Worm (Caenorhabditis elegans) whole organism, midembryonic: ENCODE data around the gene mdt-8.
"Not testable (repeated sequence)": the region's sequence is repeated elsewhere in the genome, so short reads cannot be mapped to it uniquely, and the experiment has no call there.

Source experiments
- T22C8.4 ChIP-seq: fragments of 200-800 bp; sonication (Bioruptor generic); IDR thresholded peaks from 2 replicates; pipeline ENCODE4 v1.3.6; 2022; ENCODE audit warnings: missing genetic modification characterization, missing compliant biosample characterization
- cog-1 ChIP-seq: sonication (generic microtip); optimal IDR thresholded peaks from 2 replicates; lab custom pipeline; 2016; ENCODE audit warnings: missing genetic modification characterization, missing compliant biosample characterization
- flt-1 ChIP-seq: fragments of 200-800 bp; sonication (Bioruptor generic); IDR thresholded peaks from 2 replicates; pipeline ENCODE4 v1.3.6; 2022; ENCODE audit warnings: missing genetic modification characterization, missing compliant biosample characterization
- klf-2 ChIP-seq: fragments of 200-800 bp; sonication (Bioruptor generic); conservative IDR thresholded peaks from 2 replicates; pipeline ENCODE4 v1.3.6; 2022; ENCODE audit warnings: missing genetic modification reagents, missing genetic modification characterization, missing compliant biosample characterization
- med-1 ChIP-seq: sonication (generic microtip); optimal IDR thresholded peaks from 2 replicates; lab custom pipeline; 2017; ENCODE audit warnings: missing genetic modification characterization, mild to moderate bottlenecking, missing compliant biosample characterization, antibody characterized with exemption, missing genetic modification reagents; ENCODE audit not compliant: insufficient read depth
- ref-1 ChIP-seq: fragments of 200-800 bp; sonication (Bioruptor generic); conservative IDR thresholded peaks from 2 replicates; pipeline ENCODE4 v1.3.6; 2022; ENCODE audit warnings: missing genetic modification reagents, missing genetic modification characterization, missing compliant biosample characterization
- tab-1 ChIP-seq: fragments of 200-800 bp; sonication (Bioruptor generic); IDR thresholded peaks from 2 replicates; pipeline ENCODE4 v1.3.6; 2022; ENCODE audit warnings: missing genetic modification characterization, missing compliant biosample characterization
- ztf-23 ChIP-seq: fragments of 200-800 bp; sonication (Bioruptor generic); IDR thresholded peaks from 2 replicates; pipeline ENCODE4 v1.3.6; 2022; ENCODE audit warnings: missing genetic modification reagents, missing genetic modification characterization, missing compliant biosample characterization
- ztf-29 ChIP-seq: fragments of 200-800 bp; sonication (Bioruptor generic); IDR thresholded peaks from 2 replicates; pipeline ENCODE4 v1.3.6; 2022; ENCODE audit warnings: missing genetic modification reagents, missing genetic modification characterization, missing compliant biosample characterization

Gene mdt-8

DNA sequence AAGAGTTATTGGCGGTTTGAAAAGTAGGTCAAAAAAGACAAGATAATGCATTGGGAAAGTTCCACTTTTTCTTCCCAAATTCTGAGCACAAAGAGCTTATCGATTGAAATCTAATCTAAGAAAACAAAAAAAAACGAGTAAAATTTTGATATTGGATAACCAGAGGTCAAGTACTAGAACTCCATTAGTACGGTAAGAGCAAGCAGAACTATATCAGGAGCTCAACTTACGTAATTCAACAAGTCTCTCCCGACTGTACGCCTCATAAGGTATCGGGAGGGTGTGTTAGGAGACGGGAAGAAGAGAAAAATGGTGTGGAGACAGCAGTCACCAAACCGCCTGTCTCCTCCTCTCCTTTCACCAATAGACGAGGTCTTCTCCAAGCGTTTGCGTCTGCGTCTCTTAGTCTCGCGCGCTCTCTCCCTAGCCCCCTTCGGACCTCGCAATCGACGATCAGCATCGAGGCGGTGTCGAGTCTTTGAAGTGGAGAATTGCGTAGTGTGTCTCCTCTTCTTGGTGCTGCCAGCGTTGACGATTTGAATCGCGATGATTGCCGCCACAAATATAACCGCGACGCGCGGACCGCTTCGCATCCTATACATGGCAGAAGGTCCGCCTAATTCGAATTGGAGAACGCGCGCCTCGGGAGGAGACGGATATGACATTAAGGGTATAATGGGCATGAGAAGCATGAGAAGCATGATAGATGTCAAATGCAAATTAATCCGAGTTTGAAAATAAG is 33.5 kb upstream of the mdt-8 start, which contains the start of gene F54D5.5:
Gene F54D5.5 (minus strand): TSS at position 51 of the 742 bp plus-strand sequence.
- TF ChIP-seq ref-1 (GFP tag; lab: Robert Waterston, UW): no peak
- TF ChIP-seq T22C8.4 (GFP tag; lab: Robert Waterston, UW): no peak
- no peak for TF ChIP-seq med-1
- TF ChIP-seq flt-1 (GFP tag; lab: Robert Waterston, UW): peak; percentile 72; the same call in 1 of the 2 replicates
- TF ChIP-seq klf-2 (GFP tag; lab: Robert Waterston, UW): no peak
- peak; percentile 47; the same call in 1 of the 2 replicates for TF ChIP-seq ztf-23 (GFP tag; lab: Robert Waterston, UW)
- TF ChIP-seq ztf-29 (GFP tag; lab: Robert Waterston, UW): no peak
- TF ChIP-seq cog-1: peak; percentile 70
- TF ChIP-seq tab-1 (GFP tag; lab: Robert Waterston, UW): 0 out of 2 replicates have a peak, but pooled peaks have one; percentile 65

DNA sequence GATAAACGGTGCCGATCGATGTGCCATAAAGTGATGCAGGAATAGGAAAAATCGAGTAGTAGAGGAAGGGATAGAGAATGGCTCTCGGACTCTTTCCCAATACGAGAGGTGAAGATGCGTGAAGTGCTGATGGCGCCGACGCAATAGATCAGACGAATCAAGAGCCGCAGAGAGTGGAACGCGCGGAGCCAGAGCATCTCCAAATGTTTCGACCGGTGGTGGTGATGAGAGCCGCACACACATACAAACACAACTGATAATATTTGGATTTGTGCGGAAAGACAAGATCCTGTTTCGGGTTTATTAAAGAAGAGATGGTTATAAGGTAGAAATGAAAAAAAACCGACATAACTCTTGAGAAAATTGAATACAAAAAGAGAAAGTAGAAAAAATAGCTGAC is 30.5 kb upstream of the mdt-8 start, which contains the start of gene F54D5.15:
Gene F54D5.15 (minus strand): TSS at position 101 of the 400 bp plus-strand sequence.
- TF ChIP-seq flt-1 (GFP tag; lab: Robert Waterston, UW): no peak
- TF ChIP-seq ztf-23 (GFP tag; lab: Robert Waterston, UW): no peak
- no peak for TF ChIP-seq ztf-29 (GFP tag; lab: Robert Waterston, UW)
- no peak for TF ChIP-seq T22C8.4 (GFP tag; lab: Robert Waterston, UW)
- TF ChIP-seq klf-2 (GFP tag; lab: Robert Waterston, UW): no peak
- TF ChIP-seq med-1: no peak
- no peak for TF ChIP-seq ref-1 (GFP tag; lab: Robert Waterston, UW)

DNA sequence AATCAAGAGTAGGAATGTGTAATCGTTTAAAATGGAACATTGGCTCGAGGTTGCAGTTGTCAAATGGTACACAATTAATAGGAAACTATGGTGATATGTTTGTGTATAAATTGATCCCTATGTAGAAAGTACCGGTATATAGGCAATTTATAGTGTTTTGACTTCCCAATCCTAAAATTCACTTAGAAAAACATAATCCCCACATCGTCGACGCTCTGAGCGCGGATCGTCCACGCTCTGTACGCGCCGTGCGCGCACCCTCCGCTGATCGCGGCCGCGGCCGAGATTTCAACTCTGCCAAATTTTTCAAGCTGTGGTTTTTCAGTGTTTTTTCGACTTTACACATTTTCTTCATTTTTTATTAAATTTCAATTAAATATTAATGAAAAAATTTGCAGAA is 22.7 kb upstream of the mdt-8 start, which contains the start of gene F54D5.17:
Gene F54D5.17 (plus strand): TSS at position 301 of the 400 bp plus-strand sequence.
- TF ChIP-seq klf-2 (GFP tag; lab: Robert Waterston, UW) (no peak), flt-1 (GFP tag; lab: Robert Waterston, UW) (no peak), T22C8.4 (GFP tag; lab: Robert Waterston, UW) (no peak), ztf-29 (GFP tag; lab: Robert Waterston, UW) (no peak), ztf-23 (GFP tag; lab: Robert Waterston, UW) (no peak), tab-1 (GFP tag; lab: Robert Waterston, UW) (no peak), ref-1 (GFP tag; lab: Robert Waterston, UW) (no peak), cog-1 (no peak)

DNA sequence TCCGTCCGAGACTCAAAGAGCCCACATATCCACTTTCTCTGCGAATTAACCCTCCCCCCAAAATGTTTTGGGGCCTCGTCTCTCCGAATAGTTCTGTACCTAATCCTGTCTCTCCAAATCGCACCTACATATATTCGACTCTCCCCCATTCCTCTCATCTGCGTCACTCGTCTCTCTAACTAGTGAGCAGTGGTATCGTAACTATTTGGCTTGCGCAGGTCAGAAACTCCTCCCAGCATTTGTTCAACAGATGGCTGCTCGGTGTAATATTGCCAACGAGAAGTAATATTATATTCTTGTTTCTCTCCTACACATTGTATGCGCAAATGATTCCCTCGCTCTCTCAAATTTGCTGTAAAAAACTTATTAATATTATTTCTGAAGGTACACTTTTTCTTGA is 22.0 kb upstream of the mdt-8 start, which contains the start of gene F54D5.24:
Gene F54D5.24 (plus strand): TSS at position 316 of the 400 bp plus-strand sequence.
- TF ChIP-seq tab-1 (GFP tag; lab: Robert Waterston, UW): no peak
- TF ChIP-seq ztf-29 (GFP tag; lab: Robert Waterston, UW): peak; percentile 25; the same call in 1 of the 2 replicates
- TF ChIP-seq T22C8.4 (GFP tag; lab: Robert Waterston, UW): no peak

DNA sequence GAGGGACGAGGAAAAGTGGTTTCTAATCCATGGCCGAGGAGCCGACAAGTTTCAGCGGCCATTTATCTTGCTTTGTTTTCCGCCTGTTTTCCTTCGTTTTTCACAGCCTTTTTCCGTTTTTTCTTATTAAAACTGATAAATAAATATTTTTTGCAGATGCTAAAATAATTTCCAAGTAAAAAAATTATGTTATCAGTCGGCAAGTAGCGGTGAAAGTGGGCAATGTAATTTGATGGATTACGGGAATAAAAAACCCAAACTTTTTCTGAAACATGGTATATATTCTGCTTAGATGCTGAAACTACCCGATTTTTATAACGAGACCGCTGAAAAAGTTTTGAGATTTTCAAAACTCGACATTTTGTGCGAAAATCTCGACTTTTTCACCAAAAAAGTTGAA is 18.4 kb upstream of the mdt-8 start, which contains the start of gene dhgd-1:
Gene dhgd-1 (minus strand): TSS at position 101 of the 400 bp plus-strand sequence.
- TF ChIP-seq med-1; flt-1 (GFP tag; lab: Robert Waterston, UW); ztf-29 (GFP tag; lab: Robert Waterston, UW): not testable (repeated sequence)

DNA sequence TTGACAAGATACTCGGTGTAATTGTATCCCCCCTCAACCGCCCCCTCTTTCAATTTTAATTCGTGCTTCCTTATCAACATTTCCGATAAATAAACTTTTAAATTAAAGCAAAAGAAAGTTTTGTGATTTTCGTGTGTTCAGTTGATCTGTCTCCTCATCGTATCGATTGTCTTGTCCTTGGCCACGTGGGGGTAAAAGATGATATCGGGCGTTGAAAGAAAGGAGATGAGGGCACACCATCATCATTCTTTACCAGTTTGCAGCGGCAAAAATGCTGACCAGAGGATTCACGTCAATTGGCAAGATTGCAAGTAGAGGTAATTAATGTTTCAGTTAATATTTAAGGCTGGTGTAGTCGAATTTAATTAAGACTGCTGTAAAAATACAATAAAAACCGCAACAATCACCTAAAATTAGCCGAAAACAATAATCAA is 13.7 kb upstream of the mdt-8 start, which contains the start of gene F54D5.7:
Gene F54D5.7 (plus strand): TSS at position 264 of the 434 bp plus-strand sequence.
- TF ChIP-seq cog-1: no peak
- no peak for TF ChIP-seq klf-2 (GFP tag; lab: Robert Waterston, UW)
- TF ChIP-seq flt-1 (GFP tag; lab: Robert Waterston, UW): 0 out of 2 replicates have a peak, but pooled peaks have one; percentile 13
- no peak for TF ChIP-seq ztf-29 (GFP tag; lab: Robert Waterston, UW)
- TF ChIP-seq ztf-23 (GFP tag; lab: Robert Waterston, UW): no peak

DNA sequence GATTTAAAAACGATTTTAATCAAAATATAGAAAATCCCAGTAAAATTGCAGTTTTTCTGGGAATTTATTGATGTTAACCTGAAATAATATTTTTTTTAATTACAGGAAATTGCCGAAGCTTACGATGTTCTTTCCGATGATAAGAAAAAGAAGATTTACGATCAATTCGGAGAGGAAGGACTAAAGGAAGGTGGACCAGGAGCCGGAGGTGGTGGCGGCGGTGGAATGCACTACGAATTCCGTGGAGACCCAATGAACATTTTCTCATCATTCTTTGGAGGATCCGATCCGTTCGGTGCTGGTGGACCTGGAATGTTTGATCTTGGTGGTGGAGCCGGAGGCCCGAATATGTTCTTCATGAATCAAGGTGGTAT is 12.3 kb upstream of the mdt-8 start:
- no peak for TF ChIP-seq klf-2 (GFP tag; lab: Robert Waterston, UW)
- no peak for TF ChIP-seq med-1
- no peak for TF ChIP-seq tab-1 (GFP tag; lab: Robert Waterston, UW)
- TF ChIP-seq flt-1 (GFP tag; lab: Robert Waterston, UW): no peak
- no peak for TF ChIP-seq ref-1 (GFP tag; lab: Robert Waterston, UW)
- TF ChIP-seq ztf-29 (GFP tag; lab: Robert Waterston, UW): no peak
- no peak for TF ChIP-seq ztf-23 (GFP tag; lab: Robert Waterston, UW)
- TF ChIP-seq T22C8.4 (GFP tag; lab: Robert Waterston, UW): no peak
- TF ChIP-seq cog-1: no peak

DNA sequence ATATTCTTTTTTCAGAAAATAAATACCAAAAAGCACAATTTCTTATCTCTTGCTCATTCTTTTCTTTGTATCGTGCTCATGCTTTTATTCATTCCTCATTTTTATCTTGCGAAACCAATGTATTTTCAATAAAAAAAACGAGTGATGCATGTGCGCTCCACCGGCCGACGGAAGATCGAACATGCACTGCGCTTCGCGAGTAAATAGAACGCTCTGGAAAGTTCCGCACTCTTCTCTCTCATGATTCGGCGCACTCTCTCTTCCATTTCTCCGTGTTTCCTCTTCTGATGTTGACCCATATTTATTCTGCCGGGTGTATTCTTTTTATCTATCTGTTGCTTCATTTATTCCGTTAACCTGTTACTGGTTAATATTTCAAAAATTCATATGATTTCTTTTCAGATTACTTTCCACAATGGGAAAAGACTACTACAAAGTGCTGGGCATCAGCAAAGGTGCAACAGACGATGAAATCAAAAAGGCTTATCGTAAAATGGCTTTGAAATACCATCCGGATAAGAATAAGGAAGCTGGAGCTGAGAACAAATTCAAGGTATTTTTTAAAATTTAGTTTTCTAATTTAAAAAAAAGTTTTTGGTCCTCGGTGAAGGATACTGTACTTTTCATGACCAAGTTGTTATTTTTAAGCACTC is 11.8 kb upstream of the mdt-8 start, which contains the start of gene dnj-13:
Gene dnj-13 (plus strand): TSS at position 403 of the 653 bp plus-strand sequence.
- TF ChIP-seq tab-1 (GFP tag; lab: Robert Waterston, UW) (peak; percentile 49; the same call in 1 of the 2 replicates), flt-1 (GFP tag; lab: Robert Waterston, UW) (peak; percentile 87), T22C8.4 (GFP tag; lab: Robert Waterston, UW) (peak; percentile 49; the same call in 1 of the 2 replicates), klf-2 (GFP tag; lab: Robert Waterston, UW) (no peak), ztf-23 (GFP tag; lab: Robert Waterston, UW) (peak; percentile 76), med-1 (no peak), cog-1 (peak; percentile 88)

DNA sequence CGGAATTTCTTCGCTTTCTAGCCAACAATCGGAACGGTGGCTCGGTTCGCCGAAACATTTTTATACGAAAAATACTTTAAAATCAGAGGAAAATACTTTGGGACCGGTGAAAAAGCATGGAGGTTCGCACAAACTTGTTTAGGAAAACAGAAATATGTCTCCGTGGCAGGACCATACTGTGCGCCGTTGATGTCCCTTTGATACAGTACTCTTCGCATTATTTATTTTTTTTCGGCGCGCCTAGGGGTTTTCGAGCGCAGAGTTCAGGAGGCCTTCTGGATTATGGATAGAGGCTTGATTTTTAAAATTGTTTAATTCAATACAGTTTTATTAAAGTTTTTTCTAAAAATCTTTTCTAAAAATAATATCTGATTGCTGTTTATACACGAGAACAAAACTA is 11.1 kb upstream of the mdt-8 start, which contains the start of gene F54D5.9:
Gene F54D5.9 (minus strand): TSS at position 115 of the 400 bp plus-strand sequence.
- no peak for TF ChIP-seq med-1
- TF ChIP-seq klf-2 (GFP tag; lab: Robert Waterston, UW): no peak
- TF ChIP-seq ztf-29 (GFP tag; lab: Robert Waterston, UW): no peak
- no peak for TF ChIP-seq cog-1
